Worm (Caenorhabditis elegans): ENCODE measurements around the gene sek-6.

DNA sequence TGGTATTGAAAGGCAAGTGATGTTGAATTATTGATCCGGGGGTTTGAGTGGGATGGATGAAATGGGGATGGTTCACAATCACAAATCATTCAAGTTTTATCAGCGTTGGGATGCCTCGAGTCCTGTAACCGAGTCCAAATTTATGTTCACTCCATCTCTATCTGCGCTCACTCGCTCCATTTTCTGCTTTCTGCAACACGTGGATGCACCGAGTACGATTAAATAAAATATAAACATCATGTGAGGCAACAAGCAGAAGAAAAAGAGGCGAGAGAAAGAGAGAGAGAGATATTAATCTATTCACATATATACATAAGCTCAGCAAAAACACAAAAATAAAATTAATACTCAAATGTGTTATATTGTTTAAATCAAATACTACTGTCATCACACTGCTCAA lies 37.9 kb upstream of the sek-6 start:
- no peak for TF ChIP-seq ces-1 (GFP tag; optimal IDR thresholded peaks at IDR 0.05)
- no peak for TF ChIP-seq fos-1 (tag; optimal IDR thresholded peaks at IDR 0.05)
- TF ChIP-seq unc-130 (GFP tag; optimal IDR thresholded peaks at IDR 0.05): no peak
- TF ChIP-seq ceh-82 (tag; optimal IDR thresholded peaks at IDR 0.05): no peak
- TF ChIP-seq ama-1 (optimal IDR thresholded peaks at IDR 0.05): no peak
- no peak for TF ChIP-seq ceh-20 (GFP tag; IDR thresholded peaks at IDR 0.05)
- TF ChIP-seq pha-4 (GFP tag; IDR thresholded peaks at IDR 0.05): no peak
- no peak for TF ChIP-seq pha-4 (tag; optimal IDR thresholded peaks at IDR 0.05)
- no peak for TF ChIP-seq daf-12 (tag; optimal IDR thresholded peaks at IDR 0.05)

Measured in whole organism, L4 larva.